3 worm cellular contexts compared by ENCODE assay signal in genomic region chrV:3987616-3988015, ce11.
TF ChIP-seq lines count a peak whose summit lies in the region.

Gene nlp-28 (plus strand): TSS chrV:3987900.

TF ChIP-seq in whole organism, L1 larva, 84 proteins besides CTCF, POLR2A, EP300 and RAD21:
- TF ChIP-seq nhr-77 (tag; optimal IDR thresholded peaks at IDR 0.05; lab: Kevin White, UChicago): no peak
- TF ChIP-seq lin-35 (GFP tag; optimal IDR thresholded peaks at IDR 0.05; lab: Kevin White, UChicago): peak in 1 of 2 experiments; percentile 0
- no peak for TF ChIP-seq ceh-8 (GFP tag; optimal IDR thresholded peaks at IDR 0.05; lab: Kevin White, UChicago)
- no peak for TF ChIP-seq elt-2 (tag; optimal IDR thresholded peaks at IDR 0.05; lab: Kevin White, UChicago)
- TF ChIP-seq fkh-8 (tag; optimal IDR thresholded peaks at IDR 0.05; lab: Kevin White, UChicago): no peak
- peak; percentile 54 for TF ChIP-seq nhr-20 (tag; optimal IDR thresholded peaks at IDR 0.05; lab: Kevin White, UChicago)
- TF ChIP-seq nhr-28 (tag; optimal IDR thresholded peaks at IDR 0.05; lab: Kevin White, UChicago): no peak
- peak; percentile 19 for TF ChIP-seq snu-23 (GFP tag; optimal IDR thresholded peaks at IDR 0.05; lab: Kevin White, UChicago)
- TF ChIP-seq nhr-85 (tag; lab: Kevin White, UChicago): peak; percentile 77
- no peak for TF ChIP-seq egl-27 (tag; optimal IDR thresholded peaks at IDR 0.05; lab: Kevin White, UChicago)
- TF ChIP-seq aha-1 (tag; optimal IDR thresholded peaks at IDR 0.05; lab: Kevin White, UChicago): no peak
- TF ChIP-seq rnt-1 (tag; optimal IDR thresholded peaks at IDR 0.05; lab: Kevin White, UChicago): no peak
- no peak for TF ChIP-seq C04F5.9 (tag; optimal IDR thresholded peaks at IDR 0.05; lab: Kevin White, UChicago)
- no peak for TF ChIP-seq lsy-2 (tag; optimal IDR thresholded peaks at IDR 0.05; lab: Kevin White, UChicago)
- TF ChIP-seq elt-3 (tag; optimal IDR thresholded peaks at IDR 0.05; lab: Kevin White, UChicago): peak in 1 of 6 experiments; percentile 53
- TF ChIP-seq ceh-88 (GFP tag; IDR thresholded peaks at IDR 0.05; lab: Robert Waterston, UW): no peak
- TF ChIP-seq ztf-4 (tag; optimal IDR thresholded peaks at IDR 0.05; lab: Kevin White, UChicago): no peak
- TF ChIP-seq nhr-71 (tag; optimal IDR thresholded peaks at IDR 0.05; lab: Kevin White, UChicago): peak; percentile 31
- TF ChIP-seq efl-1 (optimal IDR thresholded peaks at IDR 0.05; lab: Kevin White, UChicago): no peak
- peak in 1 of 2 experiments; percentile 55 for TF ChIP-seq efl-1 (GFP tag; optimal IDR thresholded peaks at IDR 0.05 in 1 of 2; lab: Kevin White, UChicago)
- no peak for TF ChIP-seq C16A3.4 (tag; optimal IDR thresholded peaks at IDR 0.05; lab: Kevin White, UChicago)
- TF ChIP-seq lin-39 (tag; optimal IDR thresholded peaks at IDR 0.05; lab: Kevin White, UChicago): no peak
- peak; percentile 41 for TF ChIP-seq lin-14 (GFP tag; optimal IDR thresholded peaks at IDR 0.05; lab: Kevin White, UChicago)
- TF ChIP-seq dsc-1 (tag; optimal IDR thresholded peaks at IDR 0.05; lab: Kevin White, UChicago): no peak
- no peak for TF ChIP-seq grh-1 (GFP tag; IDR thresholded peaks at IDR 0.05; lab: Robert Waterston, UW)
- no peak for TF ChIP-seq dpl-1 (GFP tag; optimal IDR thresholded peaks at IDR 0.05; lab: Kevin White, UChicago)
- TF ChIP-seq fkh-4 (tag; optimal IDR thresholded peaks at IDR 0.05; lab: Kevin White, UChicago; ENCODE audit: borderline replicate concordance): no peak
- 0 out of 2 replicates have a peak, but pooled peaks have one; percentile 4 for TF ChIP-seq nhr-19 (GFP tag; conservative IDR thresholded peaks at IDR 0.05; lab: Robert Waterston, UW)
- TF ChIP-seq tbx-2 (tag; optimal IDR thresholded peaks at IDR 0.05; lab: Kevin White, UChicago): peak; percentile 17

TF ChIP-seq in whole organism, L2 larva, 48 proteins besides CTCF, POLR2A, EP300 and RAD21:
- peak; percentile 5 for TF ChIP-seq sma-9 (GFP tag; optimal IDR thresholded peaks at IDR 0.05; lab: Kevin White, UChicago)
- TF ChIP-seq sma-9 (tag; optimal IDR thresholded peaks at IDR 0.05; lab: Kevin White, UChicago): no peak
- TF ChIP-seq nhr-10 (tag; optimal IDR thresholded peaks at IDR 0.05; lab: Kevin White, UChicago): no peak

TF ChIP-seq in whole organism, young adult, 124 proteins besides CTCF, POLR2A, EP300 and RAD21:
- TF ChIP-seq dpl-1 (GFP tag; optimal IDR thresholded peaks at IDR 0.05; lab: Kevin White, UChicago): no peak
- TF ChIP-seq ccch-3 (GFP tag; optimal IDR thresholded peaks at IDR 0.05; lab: Kevin White, UChicago): no peak
- TF ChIP-seq madf-3 (GFP tag; IDR thresholded peaks at IDR 0.05; lab: Robert Waterston, UW): no peak
- peak; percentile 39 for TF ChIP-seq ama-1 (optimal IDR thresholded peaks at IDR 0.05; lab: Kevin White, UChicago)
- no peak for TF ChIP-seq ama-1 (GFP tag; optimal IDR thresholded peaks at IDR 0.05; lab: Kevin White, UChicago)
- TF ChIP-seq sea-2 (GFP tag; IDR thresholded peaks at IDR 0.05; lab: Robert Waterston, UW): no peak
- TF ChIP-seq nhr-179 (tag; optimal IDR thresholded peaks at IDR 0.05; lab: Kevin White, UChicago): no peak
